Fruit fly (Drosophila melanogaster): Measurements from ENCODE around the gene qless.

DNA sequence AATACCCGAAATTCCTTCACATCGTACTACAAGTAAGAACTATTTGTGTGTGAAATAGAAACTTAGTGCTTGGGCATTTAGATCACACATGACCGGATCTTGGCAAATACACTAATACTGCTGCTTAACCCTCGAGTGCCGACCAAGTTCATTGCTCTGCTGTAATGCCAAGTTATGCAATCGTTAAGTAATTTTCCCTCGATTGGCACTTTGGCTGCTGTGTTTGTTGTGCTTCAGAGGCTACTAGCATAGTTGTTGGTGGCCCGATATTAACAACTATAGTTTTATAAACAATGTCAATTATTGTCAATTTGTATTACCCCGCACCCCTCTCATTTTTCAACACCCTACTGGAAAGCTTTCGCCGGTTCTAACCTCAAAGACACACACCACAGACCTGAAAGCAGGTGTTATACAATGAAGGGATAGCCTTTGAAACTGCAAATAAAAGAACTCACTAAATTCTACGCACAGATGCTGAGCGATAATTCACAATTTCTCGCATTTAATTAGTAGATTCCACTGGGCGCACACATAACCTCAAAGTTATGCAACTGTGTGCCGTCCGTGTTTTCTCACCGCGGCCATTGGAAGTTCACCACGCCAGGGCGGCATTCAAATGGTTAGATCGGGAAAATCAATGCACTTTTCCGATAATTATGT, 34.1 kb downstream of the qless start:
- TF ChIP-seq Rel (GFP tag; optimal IDR thresholded peaks at IDR 0.05) (no peak), Rel (tag; optimal IDR thresholded peaks at IDR 0.05) (peak; percentile 28), psq (GFP tag; optimal IDR thresholded peaks at IDR 0.05) (no peak), Dfd (GFP tag; optimal IDR thresholded peaks at IDR 0.05) (no peak), pan (optimal IDR thresholded peaks at IDR 0.05) (no peak), fru (GFP tag; optimal IDR thresholded peaks at IDR 0.05) (no peak), Sp1 (GFP tag; optimal IDR thresholded peaks at IDR 0.05) (peak; percentile 6), Hnf4 (GFP tag; optimal IDR thresholded peaks at IDR 0.05) (no peak), br (GFP tag; optimal IDR thresholded peaks at IDR 0.05) (no peak)
